Worm (Caenorhabditis elegans) whole organism, L1 larva: ENCODE measurements around the gene mbk-2.

ENCODE experiments used
- C04F5.9 ChIP-seq: sonication (generic microtip); optimal IDR thresholded peaks from 2 replicates; lab custom pipeline; 2016; ENCODE audit warnings: missing genetic modification characterization, missing compliant biosample characterization
- C16A3.4 ChIP-seq: fragments of 150-350 bp; optimal IDR thresholded peaks from 2 replicates; lab custom pipeline; 2014; ENCODE audit warnings: missing biosample characterization, missing genetic modification characterization
- C34B4.2 ChIP-seq: sonication (generic microtip); optimal IDR thresholded peaks from 2 replicates; lab custom pipeline; 2017; ENCODE audit warnings: mild to moderate bottlenecking, missing genetic modification characterization, missing compliant biosample characterization
- F16B12.6 ChIP-seq: fragments of 150-350 bp; optimal IDR thresholded peaks from 2 replicates; lab custom pipeline; 2014; ENCODE audit warnings: missing biosample characterization, missing genetic modification characterization
- alr-1 ChIP-seq: fragments of 200-800 bp; sonication (Bioruptor generic); optimal IDR thresholded peaks from 2 replicates; lab custom pipeline; 2018; ENCODE audit warnings: borderline replicate concordance, mild to moderate bottlenecking, missing genetic modification characterization, missing compliant biosample characterization
- ceh-8 ChIP-seq: fragments of 200-800 bp; sonication (Bioruptor generic); optimal IDR thresholded peaks from 2 replicates; lab custom pipeline; 2018; ENCODE audit warnings: mild to moderate bottlenecking, missing genetic modification characterization, moderate library complexity, missing compliant biosample characterization
- ceh-82 ChIP-seq, 3 experiments: fragments of 150-350 bp in 1 of 3; sonication (generic microtip) in 2 of 3; optimal IDR thresholded peaks; 2 replicates each; lab custom pipeline; 2014 to 2017; ENCODE audit warnings: missing biosample characterization in 3 of 3, missing genetic modification characterization in 3 of 3
- ces-1 ChIP-seq: fragments of 150-350 bp; optimal IDR thresholded peaks from 2 replicates; lab custom pipeline; 2014; ENCODE audit warnings: missing biosample characterization, missing genetic modification reagents, missing genetic modification characterization
- dpl-1 ChIP-seq, 3 experiments: fragments of 150-350 bp in 2 of 3; sonication (generic microtip) in 1 of 3; optimal IDR thresholded peaks; 2 replicates each; lab custom pipeline; 2014 to 2017; ENCODE audit warnings: missing biosample characterization in 3 of 3, missing genetic modification characterization in 3 of 3, missing genetic modification reagents in 3 of 3
- efl-1 ChIP-seq, 4 experiments: fragments of 150-350 bp; optimal IDR thresholded peaks in 3 of 4; peaks in 1 of 4; 1 replicate in 1 of 4; 2 replicates in 3 of 4; lab custom pipeline; 2014; ENCODE audit warnings: missing biosample characterization in 2 of 4, missing genetic modification characterization in 2 of 4, missing genetic modification reagents in 2 of 4
- egl-13 ChIP-seq: sonication (generic microtip); optimal IDR thresholded peaks from 2 replicates; lab custom pipeline; 2016; ENCODE audit warnings: missing genotype, missing genetic modification reagents, missing genetic modification characterization, missing compliant biosample characterization
- elt-2 ChIP-seq: sonication (generic microtip); optimal IDR thresholded peaks from 2 replicates; lab custom pipeline; 2016; ENCODE audit warnings: missing genetic modification characterization, mild to moderate bottlenecking, inconsistent platforms, missing compliant biosample characterization, missing genetic modification reagents
- elt-3 ChIP-seq, 6 experiments: fragments of 150-350 bp in 1 of 6; sonication (generic microtip); optimal IDR thresholded peaks; 2 replicates each; lab custom pipeline; 2017 to 2018; ENCODE audit warnings: missing biosample characterization in 6 of 6, missing genetic modification characterization in 6 of 6, inconsistent platforms in 1 of 6
- fkh-8 ChIP-seq: sonication (generic microtip); optimal IDR thresholded peaks from 2 replicates; lab custom pipeline; 2016; ENCODE audit warnings: mild to moderate bottlenecking, missing genetic modification characterization, missing compliant biosample characterization
- grh-1 ChIP-seq: fragments of 200-800 bp; sonication (Bioruptor generic); IDR thresholded peaks from 2 replicates; pipeline ENCODE4 v1.3.6; 2022; ENCODE audit warnings: missing genetic modification reagents, missing genetic modification characterization, missing compliant biosample characterization
- hlh-17 ChIP-seq: fragments of 200-800 bp; sonication (Bioruptor generic); optimal IDR thresholded peaks from 2 replicates; lab custom pipeline; 2018; ENCODE audit warnings: missing genetic modification characterization, mild to moderate bottlenecking, missing compliant biosample characterization, moderate library complexity, borderline replicate concordance
- hpl-2 ChIP-seq: fragments of 150-350 bp; optimal IDR thresholded peaks from 2 replicates; lab custom pipeline; 2014; ENCODE audit warnings: missing biosample characterization, missing genetic modification reagents, missing genetic modification characterization
- jun-1 ChIP-seq: fragments of 150-350 bp; optimal IDR thresholded peaks from 2 replicates; lab custom pipeline; 2014; ENCODE audit warnings: missing biosample characterization, missing genetic modification reagents, missing genetic modification characterization
- lin-35 ChIP-seq, 2 experiments: fragments of 150-350 bp; optimal IDR thresholded peaks; 2 replicates each; lab custom pipeline; 2014; ENCODE audit warnings: missing biosample characterization in 2 of 2, missing genetic modification characterization in 2 of 2, missing genetic modification reagents in 2 of 2
- mef-2 ChIP-seq: fragments of 150-350 bp; optimal IDR thresholded peaks from 2 replicates; lab custom pipeline; 2014; ENCODE audit warnings: missing biosample characterization, missing genetic modification characterization
- mep-1 ChIP-seq: fragments of 150-350 bp; optimal IDR thresholded peaks from 2 replicates; lab custom pipeline; 2014; ENCODE audit warnings: missing biosample characterization, missing genetic modification characterization
- nhr-12 ChIP-seq: sonication (generic microtip); optimal IDR thresholded peaks from 2 replicates; lab custom pipeline; 2017; ENCODE audit warnings: missing biosample characterization, missing genetic modification characterization
- nhr-237 ChIP-seq: fragments of 150-350 bp; optimal IDR thresholded peaks from 2 replicates; lab custom pipeline; 2014; ENCODE audit warnings: missing biosample characterization, missing genetic modification characterization
- nhr-28 ChIP-seq: fragments of 150-350 bp; optimal IDR thresholded peaks from 2 replicates; lab custom pipeline; 2014; ENCODE audit warnings: missing biosample characterization, missing genetic modification characterization
- sup-37 ChIP-seq: fragments of 200-800 bp; sonication (Bioruptor generic); optimal IDR thresholded peaks from 2 replicates; lab custom pipeline; 2018; ENCODE audit warnings: mild to moderate bottlenecking, missing genetic modification characterization, missing compliant biosample characterization
- tbx-2 ChIP-seq: sonication (generic microtip); optimal IDR thresholded peaks from 2 replicates; lab custom pipeline; 2016; ENCODE audit warnings: missing genetic modification characterization, missing compliant biosample characterization
- xbp-1 ChIP-seq: sonication (generic microtip); optimal IDR thresholded peaks from 2 replicates; lab custom pipeline; 2016; ENCODE audit warnings: missing genetic modification characterization, missing compliant biosample characterization

Gene mbk-2

ce11 chrIV:12972780-12973179 lies 36.2 kb upstream of the mbk-2 start:
- no peak for TF ChIP-seq lin-35 (GFP tag; optimal IDR thresholded peaks at IDR 0.05; lab: Kevin White, UChicago)
- TF ChIP-seq hlh-17 (GFP tag; lab: Kevin White, UChicago): no peak
- TF ChIP-seq hpl-2 (GFP tag; lab: Kevin White, UChicago): no peak
- TF ChIP-seq alr-1: no peak
- TF ChIP-seq grh-1: no peak
- TF ChIP-seq jun-1 (tag; lab: Kevin White, UChicago): no peak
- no peak for TF ChIP-seq egl-13 (tag; lab: Kevin White, UChicago)
- TF ChIP-seq C16A3.4 (tag; lab: Kevin White, UChicago): no peak
- TF ChIP-seq ceh-82 (tag; optimal IDR thresholded peaks at IDR 0.05; lab: Kevin White, UChicago): no peak
- TF ChIP-seq ces-1 (GFP tag; lab: Kevin White, UChicago): no peak
- no peak for TF ChIP-seq fkh-8
- TF ChIP-seq mep-1 (tag; lab: Kevin White, UChicago): no peak
- TF ChIP-seq nhr-237 (tag; lab: Kevin White, UChicago): no peak
- TF ChIP-seq sup-37: no peak
- no peak for TF ChIP-seq nhr-12
- TF ChIP-seq tbx-2: no peak
- TF ChIP-seq mef-2 (tag; lab: Kevin White, UChicago): no peak

DNA sequence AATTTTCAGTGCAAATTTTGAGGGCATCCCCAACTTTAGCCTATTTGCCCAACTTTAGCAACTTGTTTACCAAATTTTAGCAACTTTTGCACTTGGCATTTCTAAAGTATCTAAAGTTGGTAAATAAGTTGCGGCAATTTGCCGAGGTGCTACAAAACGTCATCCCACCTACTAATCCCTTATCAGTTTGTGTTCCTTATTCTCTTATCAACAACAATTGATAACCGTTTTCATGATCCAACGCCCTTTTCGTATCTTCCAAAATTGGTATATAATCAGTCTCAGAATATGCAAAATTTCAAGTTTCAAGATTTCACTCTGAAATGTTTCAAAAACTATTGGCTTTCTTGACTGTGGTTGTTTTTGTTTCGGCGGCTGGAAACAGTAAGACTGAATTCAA lies 35.6 kb upstream of the mbk-2 start, which contains the start of gene F55G11.4:
F55G11.4 (plus strand) TSS at position 289 of the 400 bp plus-strand sequence.
- TF ChIP-seq F16B12.6 (tag; lab: Kevin White, UChicago) (no peak), C04F5.9 (tag; lab: Kevin White, UChicago) (no peak), elt-2 (tag; lab: Kevin White, UChicago) (peak; percentile 77), fkh-8 (no peak), jun-1 (tag; lab: Kevin White, UChicago) (no peak)

DNA sequence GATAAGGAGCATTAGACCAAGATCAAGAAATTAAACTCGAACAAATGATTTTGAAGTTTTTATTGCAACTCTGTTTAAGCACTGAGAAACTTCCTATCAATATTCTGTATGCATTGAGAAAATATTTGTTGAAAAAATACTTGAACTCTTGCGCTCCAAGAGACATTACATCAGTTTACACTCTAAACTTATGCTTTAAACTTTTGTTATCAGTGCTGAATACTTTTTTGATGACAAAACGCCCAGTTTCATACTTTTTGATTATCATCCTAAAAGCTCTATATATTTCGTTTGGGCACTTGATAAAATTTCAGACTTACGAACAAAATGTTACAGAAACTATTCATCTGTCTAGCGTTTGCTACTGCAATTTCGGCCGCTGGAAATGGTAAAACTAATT lies 33.0 kb upstream of the mbk-2 start, which contains the start of gene dod-17:
dod-17 (plus strand) TSS at position 323 of the 400 bp plus-strand sequence.
- no peak for TF ChIP-seq elt-3 (tag; optimal IDR thresholded peaks at IDR 0.05; lab: Kevin White, UChicago)
- peak; percentile 40 for TF ChIP-seq elt-2 (tag; lab: Kevin White, UChicago)

DNA sequence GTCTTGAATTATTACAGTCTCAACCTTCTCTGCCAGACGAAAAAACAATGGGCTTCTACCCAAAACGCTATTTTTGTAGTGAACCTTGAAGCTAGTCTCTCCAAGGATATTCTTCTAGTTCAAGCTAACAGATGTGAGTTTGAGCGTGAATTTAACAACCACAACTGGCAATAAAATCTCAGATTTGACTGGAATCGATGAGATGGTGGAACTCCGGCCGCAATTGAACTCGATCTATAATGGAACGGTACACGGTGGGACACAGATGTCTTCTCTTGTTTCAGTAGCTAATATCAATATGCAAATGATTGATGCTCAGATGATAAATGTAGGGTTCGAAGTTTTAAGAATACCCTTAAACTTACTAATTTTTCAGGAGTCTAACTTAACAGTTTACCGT lies 31.3 kb upstream of the mbk-2 start:
- TF ChIP-seq nhr-28: no peak
- TF ChIP-seq, all 84 proteins: peak for 0

ce11 chrIV:12978307-12979036 lies 30.5 kb upstream of the mbk-2 start, which contains the start of gene K10D11.2:
Gene K10D11.2, plus strand, starts transcription at chrIV:12978986.
- TF ChIP-seq elt-2 (tag; lab: Kevin White, UChicago): peak; percentile 83
- TF ChIP-seq ceh-8 (GFP tag; lab: Kevin White, UChicago): no peak
- TF ChIP-seq efl-1 (optimal IDR thresholded peaks at IDR 0.05; lab: Kevin White, UChicago): no peak
- TF ChIP-seq efl-1 (GFP tag; optimal IDR thresholded peaks at IDR 0.05 in 1 of 2; lab: Kevin White, UChicago): peak in 1 of 2 experiments; percentile 89
- TF ChIP-seq C34B4.2: no peak

DNA sequence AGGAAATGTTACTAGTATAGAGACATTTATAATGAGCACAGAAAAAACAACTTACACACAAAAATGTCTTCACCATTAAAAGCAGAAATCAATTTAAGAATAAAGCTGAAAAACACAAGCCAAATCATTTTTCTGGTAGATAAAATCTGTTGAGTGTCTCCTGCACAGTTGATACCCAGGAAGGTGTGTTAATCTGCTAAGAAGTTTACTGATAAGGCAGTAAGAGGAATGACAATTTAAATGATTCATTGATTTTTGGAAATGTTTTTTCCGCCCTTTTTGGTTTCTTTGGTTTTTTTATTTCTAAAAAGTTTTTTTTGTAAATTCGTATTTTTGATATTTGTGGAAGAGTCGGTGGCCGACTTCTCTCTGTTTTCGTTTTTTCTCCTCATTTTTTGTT lies 23.0 kb upstream of the mbk-2 start, which contains the start of gene K10D11.3:
K10D11.3 (minus strand) TSS at position 174 of the 400 bp plus-strand sequence.
- TF ChIP-seq elt-2 (tag; lab: Kevin White, UChicago): peak; percentile 72
- TF ChIP-seq xbp-1 (tag; lab: Kevin White, UChicago): no peak

DNA sequence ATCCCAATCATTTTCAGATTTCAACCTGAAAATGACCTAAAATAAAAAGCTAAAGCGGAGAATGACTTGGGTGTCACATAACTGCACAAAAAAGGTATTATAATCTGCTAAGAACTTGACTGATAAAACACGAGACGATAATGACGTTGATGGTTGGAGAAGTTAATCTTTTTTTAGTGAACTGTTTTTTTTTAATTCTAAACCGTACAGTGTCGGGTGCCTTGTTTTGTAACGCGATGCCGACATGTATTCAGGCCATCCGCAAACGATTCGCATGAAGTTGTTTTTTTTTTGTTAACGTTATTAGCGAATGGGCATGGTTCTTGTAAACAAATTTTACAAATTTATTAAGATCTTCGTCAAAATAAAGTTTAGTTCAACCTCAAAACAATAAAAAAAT lies 19.6 kb upstream of the mbk-2 start, which contains the start of gene K10D11.6:
K10D11.6 (minus strand) TSS at position 101 of the 400 bp plus-strand sequence.
- no peak for TF ChIP-seq dpl-1 (GFP tag; optimal IDR thresholded peaks at IDR 0.05; lab: Kevin White, UChicago)
- peak; percentile 39 for TF ChIP-seq elt-2 (tag; lab: Kevin White, UChicago)
